Worm (Caenorhabditis elegans): ENCODE data around the gene pro-2.

The pro-2 gene

ce11 chrII:10390250-10390821 lies 45.4 kb upstream of the pro-2 start (continued):
- TF ChIP-seq ztf-11 (tag; optimal IDR thresholded peaks at IDR 0.05) = no peak
- no peak for TF ChIP-seq nhr-84 (tag; optimal IDR thresholded peaks at IDR 0.05)
- no peak for TF ChIP-seq unc-86 (tag; optimal IDR thresholded peaks at IDR 0.05)
- no peak for TF ChIP-seq mef-2 (tag; optimal IDR thresholded peaks at IDR 0.05)
- no peak for TF ChIP-seq Y116A8C.19 (tag; optimal IDR thresholded peaks at IDR 0.05; ENCODE audit: borderline replicate concordance)
- TF ChIP-seq nhr-19 (GFP tag; conservative IDR thresholded peaks at IDR 0.05) = peak; percentile 63
- TF ChIP-seq nhr-28 (tag; optimal IDR thresholded peaks at IDR 0.05) = no peak
- no peak for TF ChIP-seq ceh-82 (tag; optimal IDR thresholded peaks at IDR 0.05)
- TF ChIP-seq lin-14 (GFP tag; optimal IDR thresholded peaks at IDR 0.05) = peak; percentile 87
- TF ChIP-seq unc-130 (tag; optimal IDR thresholded peaks at IDR 0.05) = peak; percentile 68
- no peak for TF ChIP-seq irx-1 (tag; optimal IDR thresholded peaks at IDR 0.05)
- TF ChIP-seq ces-1 (GFP tag; optimal IDR thresholded peaks at IDR 0.05) = no peak
- no peak for TF ChIP-seq nhr-237 (tag; optimal IDR thresholded peaks at IDR 0.05)
- TF ChIP-seq tbx-2 (tag; optimal IDR thresholded peaks at IDR 0.05) = peak; percentile 46
- TF ChIP-seq C34B4.2 (tag; optimal IDR thresholded peaks at IDR 0.05) = no peak
- no peak for TF ChIP-seq nhr-12 (tag; optimal IDR thresholded peaks at IDR 0.05)
- no peak for TF ChIP-seq skn-1 (tag; optimal IDR thresholded peaks at IDR 0.05)
- no peak for TF ChIP-seq grh-1 (GFP tag; IDR thresholded peaks at IDR 0.05)
- TF ChIP-seq hlh-4 (tag; optimal IDR thresholded peaks at IDR 0.05) = no peak
- no peak for TF ChIP-seq fkh-4 (tag; optimal IDR thresholded peaks at IDR 0.05; ENCODE audit: borderline replicate concordance)
- peak; percentile 79 for TF ChIP-seq nhr-71 (tag; optimal IDR thresholded peaks at IDR 0.05)
- no peak for TF ChIP-seq swsn-7 (tag; optimal IDR thresholded peaks at IDR 0.05)
- no peak for TF ChIP-seq ceh-88 (GFP tag; IDR thresholded peaks at IDR 0.05)
- no peak for TF ChIP-seq zip-4 (GFP tag; optimal IDR thresholded peaks at IDR 0.05)
- no peak for TF ChIP-seq hlh-17 (GFP tag; optimal IDR thresholded peaks at IDR 0.05; ENCODE audit: borderline replicate concordance)
- peak; percentile 32 for TF ChIP-seq nhr-47 (tag; optimal IDR thresholded peaks at IDR 0.05)
- no peak for TF ChIP-seq nhr-76 (tag; optimal IDR thresholded peaks at IDR 0.05)
- TF ChIP-seq unc-62 (GFP tag; optimal IDR thresholded peaks at IDR 0.05) = no peak
- TF ChIP-seq lsy-2 (tag; optimal IDR thresholded peaks at IDR 0.05) = peak; percentile 52 to 60
- no peak for TF ChIP-seq unc-98 (GFP tag; IDR thresholded peaks at IDR 0.05)
- TF ChIP-seq lir-3 (tag; optimal IDR thresholded peaks at IDR 0.05; ENCODE audit: poor library complexity) = peak; percentile 2
- no peak for TF ChIP-seq vab-15 (tag; optimal IDR thresholded peaks at IDR 0.05)

ce11 chrII:10389776-10390175 lies 44.9 kb upstream of the pro-2 start:
- no peak for TF ChIP-seq lin-15B (tag; optimal IDR thresholded peaks at IDR 0.05)
- TF ChIP-seq unc-130 (tag; optimal IDR thresholded peaks at IDR 0.05) = peak; percentile 4
- TF ChIP-seq mdl-1 (tag; optimal IDR thresholded peaks at IDR 0.05) = peak in 1 of 2 experiments; percentile 67
- TF ChIP-seq ceh-82 (tag; optimal IDR thresholded peaks at IDR 0.05) = no peak
- no peak for TF ChIP-seq nhr-47 (tag; optimal IDR thresholded peaks at IDR 0.05)
- peak; percentile 86 for TF ChIP-seq nhr-19 (GFP tag; conservative IDR thresholded peaks at IDR 0.05)
- no peak for TF ChIP-seq nhr-12 (tag; optimal IDR thresholded peaks at IDR 0.05)
- TF ChIP-seq vab-15 (tag; optimal IDR thresholded peaks at IDR 0.05) = no peak
- TF ChIP-seq pag-3 (tag; optimal IDR thresholded peaks at IDR 0.05; ENCODE audit: borderline replicate concordance, insufficient read depth) = no peak
- TF ChIP-seq unc-30 (tag; optimal IDR thresholded peaks at IDR 0.05) = no peak
- TF ChIP-seq egl-27 (tag; optimal IDR thresholded peaks at IDR 0.05) = no peak
- TF ChIP-seq C34B4.2 (tag; optimal IDR thresholded peaks at IDR 0.05) = no peak
- no peak for TF ChIP-seq xbp-1 (tag; optimal IDR thresholded peaks at IDR 0.05)
- TF ChIP-seq aly-2 (tag; optimal IDR thresholded peaks at IDR 0.05) = no peak
- TF ChIP-seq ztf-4 (tag; optimal IDR thresholded peaks at IDR 0.05) = peak; percentile 12
- TF ChIP-seq fkh-4 (tag; optimal IDR thresholded peaks at IDR 0.05; ENCODE audit: borderline replicate concordance) = no peak
- no peak for TF ChIP-seq zip-4 (GFP tag; optimal IDR thresholded peaks at IDR 0.05)
- TF ChIP-seq nhr-76 (tag; optimal IDR thresholded peaks at IDR 0.05) = no peak
- TF ChIP-seq tbx-2 (tag; optimal IDR thresholded peaks at IDR 0.05) = peak; percentile 22
- no peak for TF ChIP-seq fkh-8 (tag; optimal IDR thresholded peaks at IDR 0.05)
- peak; percentile 0 for TF ChIP-seq nhr-77 (tag; optimal IDR thresholded peaks at IDR 0.05)
- TF ChIP-seq elt-2 (tag; optimal IDR thresholded peaks at IDR 0.05) = peak; percentile 86
- TF ChIP-seq sup-37 (GFP tag; optimal IDR thresholded peaks at IDR 0.05) = no peak
- TF ChIP-seq fos-1 (tag; optimal IDR thresholded peaks at IDR 0.05) = no peak
- TF ChIP-seq pax-3 (tag; optimal IDR thresholded peaks at IDR 0.05) = no peak
- no peak for TF ChIP-seq sox-4 (tag; optimal IDR thresholded peaks at IDR 0.05)
- peak; percentile 55 for TF ChIP-seq nhr-71 (tag; optimal IDR thresholded peaks at IDR 0.05)
- no peak for TF ChIP-seq zag-1 (tag; optimal IDR thresholded peaks at IDR 0.05)
- TF ChIP-seq snu-23 (GFP tag; optimal IDR thresholded peaks at IDR 0.05) = peak; percentile 40
- peak; percentile 48 for TF ChIP-seq mep-1 (tag; optimal IDR thresholded peaks at IDR 0.05)
- no peak for TF ChIP-seq unc-62 (GFP tag; optimal IDR thresholded peaks at IDR 0.05)
